Worm (Caenorhabditis elegans) whole organism, L2 larva: Measurements from ENCODE around the gene F58F12.3.
A peak's percentile ranks its signal among the peaks of the same experiment; 100 is the strongest.

Experiments used
- C34F6.9 ChIP-seq: fragments of 150-350 bp; optimal IDR thresholded peaks from 2 replicates; lab custom pipeline; 2014; ENCODE audit warnings: missing biosample characterization, missing genetic modification characterization
- F13H6.1 ChIP-seq: sonication (generic microtip); optimal IDR thresholded peaks from 2 replicates; lab custom pipeline; 2016; ENCODE audit warnings: missing genetic modification characterization, missing compliant biosample characterization
- R02D3.7 ChIP-seq: fragments of 150-350 bp; optimal IDR thresholded peaks from 2 replicates; lab custom pipeline; 2014; ENCODE audit warnings: missing biosample characterization, missing genetic modification characterization
- Y55F3AM.14 ChIP-seq: fragments of 200-800 bp; sonication (Bioruptor generic); optimal IDR thresholded peaks from 2 replicates; lab custom pipeline; 2018; ENCODE audit warnings: mild to moderate bottlenecking, missing genetic modification characterization, missing compliant biosample characterization
- ZK546.5 ChIP-seq: sonication (generic microtip); optimal IDR thresholded peaks from 2 replicates; lab custom pipeline; 2017; ENCODE audit warnings: missing biosample characterization, missing genetic modification characterization
- alr-1 ChIP-seq: fragments of 150-350 bp; optimal IDR thresholded peaks from 2 replicates; lab custom pipeline; 2014; ENCODE audit warnings: missing biosample characterization, missing genetic modification characterization
- aly-2 ChIP-seq: fragments of 150-350 bp; optimal IDR thresholded peaks from 2 replicates; lab custom pipeline; 2014; ENCODE audit warnings: missing biosample characterization, missing genetic modification characterization
- ama-1 ChIP-seq: fragments of 150-350 bp; optimal IDR thresholded peaks from 2 replicates; lab custom pipeline; 2018; ENCODE audit warnings: inconsistent platforms
- blmp-1 ChIP-seq: sonication (generic microtip); optimal IDR thresholded peaks from 2 replicates; lab custom pipeline; 2017; ENCODE audit warnings: missing genetic modification characterization, mild to moderate bottlenecking, missing compliant biosample characterization, antibody characterized with exemption, moderate library complexity; ENCODE audit not compliant: insufficient read depth
- ceh-16 ChIP-seq: fragments of 150-350 bp; optimal IDR thresholded peaks from 2 replicates; lab custom pipeline; 2014; ENCODE audit warnings: missing biosample characterization, missing genetic modification characterization
- ceh-82 ChIP-seq: fragments of 150-350 bp; optimal IDR thresholded peaks from 2 replicates; lab custom pipeline; 2014; ENCODE audit warnings: missing biosample characterization, missing genetic modification characterization
- crh-2 ChIP-seq: sonication (generic microtip); optimal IDR thresholded peaks from 2 replicates; lab custom pipeline; 2017; ENCODE audit warnings: missing biosample characterization, missing genetic modification characterization
- dmd-4 ChIP-seq: sonication (generic microtip); optimal IDR thresholded peaks from 2 replicates; lab custom pipeline; 2017; ENCODE audit warnings: missing biosample characterization, missing genetic modification characterization
- egl-27 ChIP-seq: sonication (generic microtip); optimal IDR thresholded peaks from 3 replicates; lab custom pipeline; 2017; ENCODE audit warnings: missing biosample characterization, missing genetic modification reagents, missing genetic modification characterization
- elt-1 ChIP-seq: fragments of 150-350 bp; optimal IDR thresholded peaks from 2 replicates; lab custom pipeline; 2014; ENCODE audit warnings: missing biosample characterization, missing genetic modification characterization
- elt-3 ChIP-seq: sonication (generic microtip); optimal IDR thresholded peaks from 2 replicates; lab custom pipeline; 2017; ENCODE audit warnings: missing biosample characterization, missing genetic modification characterization
- fos-1 ChIP-seq: fragments of 150-350 bp; optimal IDR thresholded peaks from 2 replicates; lab custom pipeline; 2014; ENCODE audit warnings: missing biosample characterization, missing genetic modification characterization
- gmeb-1 ChIP-seq: fragments of 150-350 bp; optimal IDR thresholded peaks from 2 replicates; lab custom pipeline; 2014; ENCODE audit warnings: missing biosample characterization, missing genetic modification characterization
- lin-11 ChIP-seq: fragments of 150-350 bp; sonication (generic microtip); optimal IDR thresholded peaks from 2 replicates; lab custom pipeline; 2014; ENCODE audit warnings: missing biosample characterization, missing genetic modification characterization, inconsistent platforms, mixed read lengths
- lin-13 ChIP-seq: fragments of 150-350 bp; optimal IDR thresholded peaks from 2 replicates; lab custom pipeline; 2014; ENCODE audit warnings: missing biosample characterization, missing genetic modification reagents, missing genetic modification characterization
- lin-39 ChIP-seq: fragments of 150-350 bp; optimal IDR thresholded peaks from 2 replicates; lab custom pipeline; 2014; ENCODE audit warnings: missing biosample characterization, missing genetic modification reagents, missing genetic modification characterization
- lsy-2 ChIP-seq, 2 experiments: fragments of 150-350 bp in 1 of 2; sonication (generic microtip) in 1 of 2; optimal IDR thresholded peaks; 2 replicates each; lab custom pipeline; 2014 to 2017; ENCODE audit warnings: missing biosample characterization in 2 of 2, missing genetic modification characterization in 2 of 2
- mab-5 ChIP-seq: fragments of 150-350 bp; optimal IDR thresholded peaks from 2 replicates; lab custom pipeline; 2014; ENCODE audit warnings: missing biosample characterization, missing genetic modification characterization
- mbf-1 ChIP-seq: sonication (generic microtip); optimal IDR thresholded peaks from 2 replicates; lab custom pipeline; 2017; ENCODE audit warnings: missing biosample characterization, missing genetic modification characterization
- mdl-1 ChIP-seq, 2 experiments: fragments of 150-350 bp in 1 of 2; sonication (generic microtip) in 1 of 2; optimal IDR thresholded peaks; 2 replicates each; lab custom pipeline; 2017; ENCODE audit warnings: missing biosample characterization in 2 of 2, missing genetic modification characterization in 2 of 2
- nhr-10 ChIP-seq: sonication (generic microtip); optimal IDR thresholded peaks from 2 replicates; lab custom pipeline; 2017; ENCODE audit warnings: missing biosample characterization, missing genetic modification characterization
- nhr-11 ChIP-seq: fragments of 150-350 bp; optimal IDR thresholded peaks from 2 replicates; lab custom pipeline; 2014; ENCODE audit warnings: missing biosample characterization, missing genetic modification characterization
- nhr-12 ChIP-seq: fragments of 150-350 bp; optimal IDR thresholded peaks from 2 replicates; lab custom pipeline; 2014; ENCODE audit warnings: missing biosample characterization, missing genetic modification characterization
- nhr-129 ChIP-seq: fragments of 150-350 bp; optimal IDR thresholded peaks from 2 replicates; lab custom pipeline; 2014; ENCODE audit warnings: missing biosample characterization, missing genetic modification characterization
- nhr-21 ChIP-seq: fragments of 150-350 bp; optimal IDR thresholded peaks from 2 replicates; lab custom pipeline; 2014; ENCODE audit warnings: missing biosample characterization, missing genetic modification characterization
- nhr-23 ChIP-seq: fragments of 150-350 bp; optimal IDR thresholded peaks from 2 replicates; lab custom pipeline; 2014; ENCODE audit warnings: missing biosample characterization, missing genetic modification reagents, missing genetic modification characterization
- nhr-237 ChIP-seq: fragments of 150-350 bp; optimal IDR thresholded peaks from 2 replicates; lab custom pipeline; 2014; ENCODE audit warnings: missing biosample characterization, missing genetic modification characterization
- nhr-25 ChIP-seq: fragments of 150-350 bp; sonication (generic microtip); optimal IDR thresholded peaks from 3 replicates; lab custom pipeline; 2014; ENCODE audit warnings: missing biosample characterization, missing genetic modification characterization
- nhr-6 ChIP-seq: fragments of 150-350 bp; optimal IDR thresholded peaks from 2 replicates; lab custom pipeline; 2014; ENCODE audit warnings: missing biosample characterization, missing genetic modification characterization
- nhr-77 ChIP-seq: fragments of 150-350 bp; optimal IDR thresholded peaks from 2 replicates; lab custom pipeline; 2014; ENCODE audit warnings: missing biosample characterization, missing genetic modification characterization
- peb-1 ChIP-seq: fragments of 150-350 bp; optimal IDR thresholded peaks from 2 replicates; lab custom pipeline; 2014; ENCODE audit warnings: missing biosample characterization, missing genetic modification characterization
- sem-4 ChIP-seq: fragments of 150-350 bp; optimal IDR thresholded peaks from 2 replicates; lab custom pipeline; 2014; ENCODE audit warnings: missing biosample characterization, missing genetic modification reagents, missing genetic modification characterization
- skn-1 ChIP-seq: sonication (generic microtip); optimal IDR thresholded peaks from 2 replicates; lab custom pipeline; 2017; ENCODE audit warnings: missing biosample characterization, missing genetic modification characterization
- sma-3 ChIP-seq: sonication (generic microtip); optimal IDR thresholded peaks from 2 replicates; lab custom pipeline; 2016; ENCODE audit warnings: missing genetic modification reagents, missing genetic modification characterization, missing compliant biosample characterization
- sma-9 ChIP-seq, 2 experiments: fragments of 150-350 bp in 1 of 2; sonication (generic microtip) in 1 of 2; optimal IDR thresholded peaks; 2 replicates each; lab custom pipeline; 2014 to 2016; ENCODE audit warnings: missing genetic modification characterization in 2 of 2, mild to moderate bottlenecking in 1 of 2, missing biosample characterization in 1 of 2, missing compliant biosample characterization in 1 of 2, missing genetic modification reagents in 1 of 2, moderate library complexity in 1 of 2
- snpc-4 ChIP-seq: fragments of 150-350 bp; optimal IDR thresholded peaks from 2 replicates; lab custom pipeline; 2014; ENCODE audit warnings: missing biosample characterization, missing genetic modification characterization
- unc-39 ChIP-seq: fragments of 150-350 bp; optimal IDR thresholded peaks from 2 replicates; lab custom pipeline; 2014; ENCODE audit warnings: missing biosample characterization, missing genetic modification characterization
- unc-55 ChIP-seq: fragments of 150-350 bp; sonication (generic microtip); optimal IDR thresholded peaks from 3 replicates; lab custom pipeline; 2014; ENCODE audit warnings: missing biosample characterization, missing genetic modification reagents, missing genetic modification characterization
- unc-62 ChIP-seq: fragments of 150-350 bp; optimal IDR thresholded peaks from 2 replicates; lab custom pipeline; 2014; ENCODE audit warnings: missing biosample characterization, missing genetic modification reagents, missing genetic modification characterization
- zag-1 ChIP-seq: fragments of 150-350 bp; optimal IDR thresholded peaks from 2 replicates; lab custom pipeline; 2014; ENCODE audit warnings: missing biosample characterization, missing genetic modification characterization
- ztf-1 ChIP-seq: fragments of 200-800 bp; sonication (Bioruptor generic); conservative IDR thresholded peaks from 2 replicates; pipeline ENCODE4 v1.3.6; 2022; ENCODE audit warnings: missing genetic modification characterization, missing compliant biosample characterization
- ztf-11 ChIP-seq: sonication (generic microtip); optimal IDR thresholded peaks from 2 replicates; lab custom pipeline; 2017; ENCODE audit warnings: missing biosample characterization, missing genetic modification characterization
- ztf-4 ChIP-seq: fragments of 150-350 bp; optimal IDR thresholded peaks from 2 replicates; lab custom pipeline; 2014; ENCODE audit warnings: missing biosample characterization, missing genetic modification characterization

F58F12.3 gene

DNA sequence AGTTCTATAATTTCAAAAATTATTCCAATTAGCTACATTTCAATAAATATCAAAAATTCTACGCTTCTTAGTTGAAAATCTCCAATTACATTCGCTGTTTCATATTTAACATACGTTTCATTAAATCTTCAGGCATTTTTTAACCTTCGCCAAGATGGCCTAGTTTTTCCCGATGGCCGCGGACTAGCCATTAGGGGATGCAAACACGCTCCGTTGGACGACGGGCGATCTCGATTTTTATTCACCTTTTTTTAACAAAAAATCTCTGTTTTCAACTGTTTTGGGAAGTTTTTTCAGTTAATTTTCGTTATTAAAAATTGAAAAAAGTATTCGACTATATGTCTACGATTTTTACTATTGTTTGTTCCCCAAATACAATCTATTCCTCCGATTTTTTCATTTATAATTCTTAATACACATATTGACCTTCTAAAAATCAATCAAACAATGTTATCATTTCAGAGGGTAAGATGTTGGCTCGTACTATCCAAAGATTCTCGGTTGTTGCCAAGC lies 7.9 kb downstream of the F58F12.3 start, which contains the start of gene F58F12.1:
TSS of gene F58F12.1 (plus strand) at position 463 of the 513 bp plus-strand sequence.
- TF ChIP-seq ama-1 (lab: Kevin White, UChicago) (no peak), nhr-10 (no peak), nhr-12 (no peak), lsy-2 (tag; optimal IDR thresholded peaks at IDR 0.05; lab: Kevin White, UChicago) (peak; percentile 39 to 78), nhr-237 (tag; lab: Kevin White, UChicago) (no peak), Y55F3AM.14 (GFP tag; lab: Kevin White, UChicago) (no peak), blmp-1 (no peak), R02D3.7 (tag; lab: Kevin White, UChicago) (no peak), dmd-4 (no peak), alr-1 (tag; lab: Kevin White, UChicago) (no peak), nhr-77 (tag; lab: Kevin White, UChicago) (no peak), elt-3 (no peak), mab-5 (tag; lab: Kevin White, UChicago) (no peak), lin-13 (GFP tag; lab: Kevin White, UChicago) (peak; percentile 61), nhr-25 (tag; lab: Kevin White, UChicago) (no peak), unc-55 (GFP tag; lab: Kevin White, UChicago) (no peak), unc-39 (tag; lab: Kevin White, UChicago) (no peak), nhr-23 (tag; lab: Kevin White, UChicago) (no peak), zag-1 (tag; lab: Kevin White, UChicago) (no peak), sma-9 (GFP tag; optimal IDR thresholded peaks at IDR 0.05; lab: Kevin White, UChicago) (peak; percentile 41), sma-9 (tag; optimal IDR thresholded peaks at IDR 0.05; lab: Kevin White, UChicago) (no peak), nhr-11 (tag; lab: Kevin White, UChicago) (no peak), nhr-129 (tag; lab: Kevin White, UChicago) (peak; percentile 61), snpc-4 (tag; lab: Kevin White, UChicago) (peak; percentile 28), nhr-6 (no peak), ZK546.5 (tag; lab: Kevin White, UChicago) (no peak), C34F6.9 (tag; lab: Kevin White, UChicago) (peak; percentile 81), sma-3 (peak; percentile 18), ztf-11 (no peak), gmeb-1 (tag; lab: Kevin White, UChicago) (peak; percentile 66), egl-27 (tag; lab: Kevin White, UChicago) (no peak), ceh-16 (tag; lab: Kevin White, UChicago) (no peak), aly-2 (tag; lab: Kevin White, UChicago) (no peak), peb-1 (tag; lab: Kevin White, UChicago) (no peak), skn-1 (tag; lab: Kevin White, UChicago) (no peak), lin-11 (tag; lab: Kevin White, UChicago) (no peak), lin-39 (tag; lab: Kevin White, UChicago) (no peak), mdl-1 (tag; optimal IDR thresholded peaks at IDR 0.05; lab: Kevin White, UChicago) (no peak), unc-62 (no peak), sem-4 (tag; lab: Kevin White, UChicago) (peak; percentile 38), ztf-1 (GFP tag; lab: Robert Waterston, UW) (no peak), elt-1 (no peak), ztf-4 (tag; lab: Kevin White, UChicago) (no peak), nhr-21 (tag; lab: Kevin White, UChicago) (peak; percentile 16), fos-1 (peak; percentile 67), mbf-1 (no peak), crh-2 (peak; percentile 24), ceh-82 (tag; lab: Kevin White, UChicago) (no peak), F13H6.1 (tag; lab: Kevin White, UChicago) (no peak)
